Fruit fly (Drosophila melanogaster): ENCODE data around the gene CG14086.

CG14086 gene

dm6 chr3L:19326029-19326428, 50.4 kb downstream of the CG14086 start:
- TF ChIP-seq CG33017 (tag; optimal IDR thresholded peaks at IDR 0.05), result no peak
- no peak for TF ChIP-seq CG11617 (GFP tag; optimal IDR thresholded peaks at IDR 0.05)
- TF ChIP-seq Crg-1 (GFP tag; optimal IDR thresholded peaks at IDR 0.05), result no peak
- TF ChIP-seq tj (GFP tag; optimal IDR thresholded peaks at IDR 0.05), result no peak
- TF ChIP-seq toe (GFP tag; optimal IDR thresholded peaks at IDR 0.05), result no peak
- no peak for TF ChIP-seq CG7045 (GFP tag; optimal IDR thresholded peaks at IDR 0.05)
- TF ChIP-seq ovo (GFP tag; optimal IDR thresholded peaks at IDR 0.05), result no peak
- no peak for TF ChIP-seq kay (GFP tag; ENCODE audit: borderline replicate concordance)
- no peak for TF ChIP-seq cnc (optimal IDR thresholded peaks at IDR 0.05)
- TF ChIP-seq bab1 (GFP tag; optimal IDR thresholded peaks at IDR 0.05), result no peak
- TF ChIP-seq Hr96 (GFP tag; optimal IDR thresholded peaks at IDR 0.05), result no peak
- no peak for TF ChIP-seq CG12768 (GFP tag; optimal IDR thresholded peaks at IDR 0.05)
- TF ChIP-seq pad (GFP tag; optimal IDR thresholded peaks at IDR 0.05), result no peak
- no peak for TF ChIP-seq CG1620 (GFP tag; optimal IDR thresholded peaks at IDR 0.05)
- no peak for TF ChIP-seq CG7101 (tag; optimal IDR thresholded peaks at IDR 0.05)
- TF ChIP-seq Clk (GFP tag; optimal IDR thresholded peaks at IDR 0.05), result no peak
- no peak for TF ChIP-seq cic (GFP tag; optimal IDR thresholded peaks at IDR 0.05)
- no peak for TF ChIP-seq CG5204 (GFP tag; optimal IDR thresholded peaks at IDR 0.05)

dm6 chr3L:19327223-19327622, 51.6 kb downstream of the CG14086 start:
- TF ChIP-seq toe (GFP tag; optimal IDR thresholded peaks at IDR 0.05), result no peak
- no peak for TF ChIP-seq CG14711 (tag; optimal IDR thresholded peaks at IDR 0.05)
- TF ChIP-seq CG1620 (GFP tag; optimal IDR thresholded peaks at IDR 0.05), result no peak
- TF ChIP-seq cnc (optimal IDR thresholded peaks at IDR 0.05), result no peak
- TF ChIP-seq CG33017 (tag; optimal IDR thresholded peaks at IDR 0.05), result no peak
- no peak for TF ChIP-seq CG7101 (tag; optimal IDR thresholded peaks at IDR 0.05)
- TF ChIP-seq Hr96 (GFP tag; optimal IDR thresholded peaks at IDR 0.05), result no peak
- no peak for TF ChIP-seq bab1 (GFP tag; optimal IDR thresholded peaks at IDR 0.05)
- TF ChIP-seq kay (GFP tag; ENCODE audit: borderline replicate concordance), result no peak
- TF ChIP-seq CG11617 (GFP tag; optimal IDR thresholded peaks at IDR 0.05), result no peak
- no peak for TF ChIP-seq ovo (GFP tag; optimal IDR thresholded peaks at IDR 0.05)
- TF ChIP-seq CG5204 (GFP tag; optimal IDR thresholded peaks at IDR 0.05), result no peak
- TF ChIP-seq pad (GFP tag; optimal IDR thresholded peaks at IDR 0.05), result no peak
- TF ChIP-seq tj (GFP tag; optimal IDR thresholded peaks at IDR 0.05), result no peak

- no peak for TF ChIP-seq toe (GFP tag; optimal IDR thresholded peaks at IDR 0.05)
- TF ChIP-seq CG11617 (GFP tag; optimal IDR thresholded peaks at IDR 0.05), result no peak
Observed at dm6 chr3L:19328076-19328475, 52.5 kb downstream of the CG14086 start.

- TF ChIP-seq bab1 (GFP tag; optimal IDR thresholded peaks at IDR 0.05) (no peak), CG7101 (tag; optimal IDR thresholded peaks at IDR 0.05) (no peak)
Observed at dm6 chr3L:19329499-19329898, 53.9 kb downstream of the CG14086 start.

Data from whole organism, adult.